Fruit fly (Drosophila melanogaster): ENCODE data around the gene rdgA.

The rdgA gene

DNA sequence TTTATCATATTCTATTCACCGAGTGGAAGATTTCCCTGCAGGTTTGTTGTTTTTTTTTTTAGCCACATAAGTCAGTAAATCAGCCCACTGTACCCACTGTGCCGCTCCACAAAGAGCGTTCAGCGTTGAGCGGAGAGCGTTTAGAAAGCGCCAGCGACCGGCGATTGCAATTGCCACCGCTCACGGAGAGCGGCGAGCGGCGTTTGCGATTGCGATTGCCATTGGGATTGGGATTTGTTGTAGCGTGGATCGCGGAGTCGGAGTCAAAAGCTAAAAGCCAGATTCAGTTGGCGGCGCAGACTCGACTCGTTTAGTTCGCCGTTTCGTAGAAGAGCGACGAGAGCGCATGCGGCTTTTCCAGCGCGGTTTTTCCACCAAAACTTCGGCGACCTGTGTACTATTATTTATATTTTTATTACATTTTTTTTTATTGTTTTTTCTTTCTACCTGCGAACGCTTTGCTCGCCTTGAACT lies 123.1 kb downstream of the rdgA start, which contains the start of gene Nost:
TSS of gene Nost (plus strand) at position 306 of the 474 bp plus-strand sequence.
- TF ChIP-seq EcR (GFP tag; optimal IDR thresholded peaks at IDR 0.05) = no peak
- TF ChIP-seq CG34367 (tag; optimal IDR thresholded peaks at IDR 0.05) = no peak
- TF ChIP-seq CG9948 (tag; optimal IDR thresholded peaks at IDR 0.05) = no peak
- peak; percentile 50 for TF ChIP-seq Pif1A (GFP tag; optimal IDR thresholded peaks at IDR 0.05)
- no peak for TF ChIP-seq CG17806 (tag; optimal IDR thresholded peaks at IDR 0.05)
- TF ChIP-seq CG4496 (GFP tag; IDR thresholded peaks at IDR 0.05) = 0 out of 3 replicates have a peak, but pooled peaks have one; percentile 35
- no peak for TF ChIP-seq D1 (tag; optimal IDR thresholded peaks at IDR 0.05)
- peak; percentile 90 for TF ChIP-seq CG13204 (GFP tag; optimal IDR thresholded peaks at IDR 0.05)
- no peak for TF ChIP-seq CG8159 (tag; optimal IDR thresholded peaks at IDR 0.05)
- peak; percentile 7 for TF ChIP-seq Snoo (tag; optimal IDR thresholded peaks at IDR 0.05)
- TF ChIP-seq CG15710 (tag; optimal IDR thresholded peaks at IDR 0.05) = no peak
- peak; percentile 9 for TF ChIP-seq Pif1B (GFP tag; optimal IDR thresholded peaks at IDR 0.05)
- TF ChIP-seq CG32121 (GFP tag; IDR thresholded peaks at IDR 0.05) = peak; percentile 38; the same call in 1 of the 2 replicates
- peak; percentile 69; the same call in 1 of the 2 replicates for TF ChIP-seq Ets98B (GFP tag; IDR thresholded peaks at IDR 0.05)
- TF ChIP-seq gl (tag; optimal IDR thresholded peaks at IDR 0.05) = no peak
- peak; percentile 60; the same call in 1 of the 2 replicates for TF ChIP-seq CG12605 (GFP tag; IDR thresholded peaks at IDR 0.05)
- no peak; the same call in 2 of the 3 replicates for TF ChIP-seq fd96Ca (GFP tag; IDR thresholded peaks at IDR 0.05)
- no peak for TF ChIP-seq CG10348 (GFP tag; IDR thresholded peaks at IDR 0.05)
- TF ChIP-seq rn (GFP tag; IDR thresholded peaks at IDR 0.05) = no peak

DNA sequence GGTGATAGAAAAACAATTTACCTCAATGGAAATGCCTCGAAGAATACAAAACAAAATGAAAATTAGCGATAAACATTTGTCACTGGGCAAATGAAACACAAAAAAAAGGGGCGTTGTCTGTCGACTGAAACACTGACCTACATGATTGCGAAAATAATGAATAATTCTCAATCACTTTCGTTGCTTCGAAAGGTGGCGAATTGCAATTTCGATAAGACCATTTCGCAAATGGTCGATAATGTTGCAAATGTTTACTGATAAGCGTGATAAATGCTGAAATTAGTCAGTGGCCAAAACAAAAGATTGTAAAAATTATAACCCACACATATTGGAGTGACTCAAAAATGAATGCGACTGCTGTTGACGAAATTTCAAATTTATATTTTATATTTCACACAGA lies 129.2 kb downstream of the rdgA start:
- TF ChIP-seq CG15710 (tag; optimal IDR thresholded peaks at IDR 0.05) = no peak
- no peak for TF ChIP-seq CG17806 (tag; optimal IDR thresholded peaks at IDR 0.05)
- TF ChIP-seq CG34367 (tag; optimal IDR thresholded peaks at IDR 0.05) = no peak
- TF ChIP-seq CG8301 (tag; optimal IDR thresholded peaks at IDR 0.05) = no peak
- TF ChIP-seq Snoo (tag; optimal IDR thresholded peaks at IDR 0.05) = no peak
- no peak for TF ChIP-seq rn (GFP tag; IDR thresholded peaks at IDR 0.05)
- no peak for TF ChIP-seq gl (tag; optimal IDR thresholded peaks at IDR 0.05)
- TF ChIP-seq EcR (GFP tag; optimal IDR thresholded peaks at IDR 0.05) = no peak
- no peak for TF ChIP-seq CG13204 (GFP tag; optimal IDR thresholded peaks at IDR 0.05)
- no peak for TF ChIP-seq CG10348 (GFP tag; IDR thresholded peaks at IDR 0.05)
- no peak for TF ChIP-seq D1 (tag; optimal IDR thresholded peaks at IDR 0.05)
- TF ChIP-seq CG4496 (GFP tag; IDR thresholded peaks at IDR 0.05) = no peak
- TF ChIP-seq fd96Ca (GFP tag; IDR thresholded peaks at IDR 0.05) = no peak
- no peak for TF ChIP-seq Ets98B (GFP tag; IDR thresholded peaks at IDR 0.05)
- TF ChIP-seq CG32121 (GFP tag; IDR thresholded peaks at IDR 0.05) = no peak
- TF ChIP-seq CG9948 (tag; optimal IDR thresholded peaks at IDR 0.05) = no peak
- TF ChIP-seq Pif1A (GFP tag; optimal IDR thresholded peaks at IDR 0.05) = no peak

DNA sequence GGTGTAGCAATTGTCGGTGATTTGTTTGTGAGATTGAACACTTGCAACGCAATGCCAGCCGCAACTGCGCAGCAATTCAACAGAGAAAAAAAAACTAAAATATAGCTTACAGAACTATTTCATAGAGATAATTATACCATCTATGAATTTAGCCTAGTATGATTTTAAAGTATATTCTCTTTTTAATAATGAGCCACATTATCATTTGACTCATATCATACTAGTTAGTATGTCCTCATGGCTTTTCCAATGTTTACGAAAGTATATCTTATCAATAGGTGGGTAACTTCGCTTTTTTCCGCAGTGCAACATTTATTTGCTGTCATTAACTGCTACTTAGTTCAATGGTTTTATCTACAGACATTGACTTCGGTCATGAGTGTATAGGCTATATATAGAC lies 131.9 kb downstream of the rdgA start:
- TF ChIP-seq CG13204 (GFP tag; optimal IDR thresholded peaks at IDR 0.05) (no peak), Snoo (tag; optimal IDR thresholded peaks at IDR 0.05) (no peak), CG9948 (tag; optimal IDR thresholded peaks at IDR 0.05) (no peak), Ets98B (GFP tag; IDR thresholded peaks at IDR 0.05) (no peak), gl (tag; optimal IDR thresholded peaks at IDR 0.05) (no peak), CG17806 (tag; optimal IDR thresholded peaks at IDR 0.05) (no peak), Pif1B (GFP tag; optimal IDR thresholded peaks at IDR 0.05) (no peak), Pif1A (GFP tag; optimal IDR thresholded peaks at IDR 0.05) (no peak), CG8159 (tag; optimal IDR thresholded peaks at IDR 0.05) (no peak), CG8301 (tag; optimal IDR thresholded peaks at IDR 0.05) (peak; percentile 9), fd96Ca (GFP tag; IDR thresholded peaks at IDR 0.05) (no peak), CG14655 (GFP tag; optimal IDR thresholded peaks at IDR 0.05) (peak; percentile 32), CG12605 (GFP tag; IDR thresholded peaks at IDR 0.05) (no peak), D1 (tag; optimal IDR thresholded peaks at IDR 0.05) (no peak), EcR (GFP tag; optimal IDR thresholded peaks at IDR 0.05) (peak; percentile 48), CG32121 (GFP tag; IDR thresholded peaks at IDR 0.05) (no peak), CG15710 (tag; optimal IDR thresholded peaks at IDR 0.05) (no peak), CG4496 (GFP tag; IDR thresholded peaks at IDR 0.05) (no peak; the same call in 2 of the 3 replicates)

DNA sequence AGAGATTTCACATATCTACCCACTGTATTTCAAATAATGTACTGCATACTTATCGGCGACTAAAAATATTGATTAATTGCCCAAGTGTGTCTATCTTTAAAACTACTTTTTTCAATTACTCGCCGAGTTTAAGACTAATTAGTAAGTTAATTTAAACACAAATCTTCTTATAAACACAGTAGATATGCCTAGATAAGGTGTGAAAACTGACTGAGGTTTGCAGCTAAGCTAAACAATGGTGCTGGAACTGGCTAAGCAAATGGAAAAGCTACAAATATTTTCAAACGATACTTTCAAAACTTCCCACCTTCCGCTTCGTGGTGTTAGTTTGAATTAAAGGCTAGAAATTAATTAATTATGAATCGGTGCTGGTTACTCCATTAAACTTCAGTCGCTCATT lies 134.0 kb downstream of the rdgA start:
- TF ChIP-seq CG10348 (GFP tag; IDR thresholded peaks at IDR 0.05) (no peak), Snoo (tag; optimal IDR thresholded peaks at IDR 0.05) (no peak), fd96Ca (GFP tag; IDR thresholded peaks at IDR 0.05) (no peak), CG32121 (GFP tag; IDR thresholded peaks at IDR 0.05) (no peak), Pif1B (GFP tag; optimal IDR thresholded peaks at IDR 0.05) (no peak), CG15710 (tag; optimal IDR thresholded peaks at IDR 0.05) (no peak)

DNA sequence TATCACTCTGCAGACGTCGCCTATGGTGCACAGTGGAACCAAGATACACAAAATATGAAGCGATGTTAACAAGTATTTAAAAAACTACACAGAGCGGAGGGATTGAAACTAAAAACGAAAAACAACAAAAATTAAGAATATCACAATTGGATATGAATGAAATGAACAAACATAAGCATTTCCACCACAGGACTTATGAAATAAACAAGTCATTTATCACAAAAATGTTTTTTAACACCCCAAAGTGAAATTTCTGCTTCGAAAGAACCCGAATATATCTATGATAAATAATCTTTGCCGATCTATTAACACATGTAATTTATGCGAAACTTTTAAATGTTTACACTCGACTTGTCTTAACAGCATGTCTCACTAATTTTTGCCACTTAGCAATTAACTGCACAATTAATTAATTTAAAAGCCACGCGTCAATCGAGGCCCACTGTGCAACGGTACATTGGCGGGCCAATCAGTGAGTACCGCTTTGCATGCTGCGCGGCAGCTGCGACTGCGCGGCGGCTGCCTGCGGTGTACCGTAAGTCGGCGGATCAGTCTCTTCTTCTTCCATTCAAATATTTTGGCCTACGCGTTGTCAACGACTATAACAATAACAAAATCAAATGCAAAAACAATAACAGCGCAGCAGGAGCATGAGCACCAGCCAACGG lies 135.1 kb downstream of the rdgA start:
- TF ChIP-seq CG34367 (tag; optimal IDR thresholded peaks at IDR 0.05) (no peak), Pif1A (GFP tag; optimal IDR thresholded peaks at IDR 0.05) (peak; percentile 34), CG14655 (GFP tag; optimal IDR thresholded peaks at IDR 0.05) (peak; percentile 79), CG13204 (GFP tag; optimal IDR thresholded peaks at IDR 0.05) (no peak), Pif1B (GFP tag; optimal IDR thresholded peaks at IDR 0.05) (peak; percentile 54), CG10348 (GFP tag; IDR thresholded peaks at IDR 0.05) (no peak), CG32121 (GFP tag; IDR thresholded peaks at IDR 0.05) (peak; percentile 47), gl (tag; optimal IDR thresholded peaks at IDR 0.05) (no peak), D1 (tag; optimal IDR thresholded peaks at IDR 0.05) (no peak), CG8301 (tag; optimal IDR thresholded peaks at IDR 0.05) (peak; percentile 60), CG8159 (tag; optimal IDR thresholded peaks at IDR 0.05) (peak; percentile 38), CG4496 (GFP tag; IDR thresholded peaks at IDR 0.05) (peak; percentile 49; the same call in 2 of the 3 replicates), rn (GFP tag; IDR thresholded peaks at IDR 0.05) (no peak), CG15710 (tag; optimal IDR thresholded peaks at IDR 0.05) (peak; percentile 35), CG9948 (tag; optimal IDR thresholded peaks at IDR 0.05) (peak; percentile 10)
